Fruit fly (Drosophila melanogaster) whole organism, prepupa: ENCODE measurements around the gene CG42815.

Experiments used
- Blimp-1 ChIP-seq: fragments of 200-800 bp; sonication (Bioruptor generic); optimal IDR thresholded peaks from 3 replicates; lab custom pipeline; 2017; ENCODE audit warnings: missing biosample characterization, missing genetic modification characterization, mild to moderate bottlenecking, moderate library complexity, missing genetic modification reagents
- CG3032 ChIP-seq: fragments of 200-800 bp; optimal IDR thresholded peaks from 2 replicates; lab custom pipeline; 2019; ENCODE audit warnings: missing biosample characterization, mild to moderate bottlenecking, missing genetic modification characterization, moderate library complexity
- CG6854 ChIP-seq: fragments of 200-800 bp; sonication (Bioruptor generic); optimal IDR thresholded peaks from 2 replicates; lab custom pipeline; 2017; ENCODE audit warnings: missing biosample characterization, mild to moderate bottlenecking, missing genetic modification characterization
- Eip75B ChIP-seq: fragments of 200-800 bp; sonication (Bioruptor generic); optimal IDR thresholded peaks from 3 replicates; lab custom pipeline; 2016; ENCODE audit warnings: missing biosample characterization, missing genetic modification characterization
- Gug ChIP-seq: fragments of 200-800 bp; sonication (Bioruptor generic); IDR thresholded peaks from 2 replicates; pipeline ENCODE4 v1.3.6; 2022; ENCODE audit warnings: missing biosample characterization, missing genetic modification characterization
- Hr38 ChIP-seq: sonication (Bioruptor generic); optimal IDR thresholded peaks from 2 replicates; lab custom pipeline; 2016; ENCODE audit warnings: missing biosample characterization, missing genetic modification characterization
- Hr39 ChIP-seq: fragments of 200-800 bp; sonication (Bioruptor generic); optimal IDR thresholded peaks from 2 replicates; lab custom pipeline; 2016; ENCODE audit warnings: missing biosample characterization, missing genetic modification characterization
- eg ChIP-seq: fragments of 200-800 bp; sonication (Bioruptor generic); IDR thresholded peaks from 3 replicates; pipeline ENCODE4 v1.3.6; 2022; ENCODE audit warnings: missing biosample characterization, missing genetic modification characterization
- ss ChIP-seq, 2 experiments: fragments of 200-800 bp; sonication (Bioruptor generic); optimal IDR thresholded peaks; 2 replicates in 1 of 2; 3 replicates in 1 of 2; lab custom pipeline; 2017 to 2018; ENCODE audit warnings: mild to moderate bottlenecking in 2 of 2, missing biosample characterization in 2 of 2, missing genetic modification characterization in 2 of 2, moderate library complexity in 1 of 2
- topi ChIP-seq: fragments of 200-800 bp; sonication (Bioruptor generic); optimal IDR thresholded peaks from 3 replicates; lab custom pipeline; 2016; ENCODE audit warnings: missing biosample characterization, missing genetic modification characterization
- vri ChIP-seq: fragments of 200-800 bp; sonication (Bioruptor generic); optimal IDR thresholded peaks from 3 replicates; lab custom pipeline; 2016; ENCODE audit warnings: missing biosample characterization, mild to moderate bottlenecking, missing genetic modification characterization

DNA sequence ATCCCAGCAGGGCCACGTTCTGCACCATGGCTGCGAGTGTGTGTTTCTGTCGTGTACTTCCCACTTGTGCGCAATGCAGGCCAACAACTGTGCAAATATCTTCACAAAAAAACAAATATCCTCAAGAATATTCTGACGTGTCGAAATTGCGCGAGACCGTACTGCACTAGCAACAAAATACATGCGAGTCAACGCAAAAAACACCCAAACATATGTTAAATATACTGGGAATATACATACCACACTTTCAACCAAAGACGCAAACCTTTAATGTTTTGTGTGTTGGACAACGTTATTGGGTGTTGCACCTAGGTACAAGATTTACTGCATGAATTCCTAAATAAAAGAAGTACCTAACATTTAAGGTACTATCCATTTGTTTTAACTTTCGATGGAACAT lies 10.8 kb upstream of the CG42815 start, which contains the start of gene NUCB1:
- TF ChIP-seq Hr38 (GFP tag; lab: Kevin White, UChicago) (no peak), CG3032 (tag; lab: Kevin White, UChicago) (no peak), ss (GFP tag; optimal IDR thresholded peaks at IDR 0.05; lab: Kevin White, UChicago) (no peak), vri (GFP tag; lab: Kevin White, UChicago) (no peak), eg (GFP tag; lab: Robert Waterston, UW) (peak; percentile 34; the same call in 2 of the 3 replicates), Blimp-1 (no peak), topi (GFP tag; lab: Kevin White, UChicago) (no peak), CG6854 (GFP tag; lab: Kevin White, UChicago) (no peak), Hr39 (GFP tag; lab: Kevin White, UChicago) (peak; percentile 15), Gug (no peak), Eip75B (GFP tag; lab: Kevin White, UChicago) (no peak)
